Fruit fly (Drosophila melanogaster) whole organism, embryonic: Measurements from ENCODE around the gene CG15625.

Experiments
- Bgb ChIP-seq: fragments of 200-800 bp; sonication (Bioruptor generic); IDR thresholded peaks from 2 replicates; pipeline ENCODE4 v1.3.6; 2022; ENCODE audit warnings: missing biosample characterization, missing genetic modification characterization; ENCODE audit not compliant: partially characterized antibody
- CG11456 ChIP-seq: fragments of 200-800 bp; sonication (Bioruptor generic); IDR thresholded peaks from 3 replicates; pipeline ENCODE4 v1.3.6; 2022; ENCODE audit warnings: missing biosample characterization, missing genetic modification characterization
- CG1602 ChIP-seq: fragments of 200-800 bp; sonication (Bioruptor generic); optimal IDR thresholded peaks from 3 replicates; lab custom pipeline; 2016; ENCODE audit warnings: missing biosample characterization, missing genetic modification characterization
- CG18619 ChIP-seq: fragments of 200-800 bp; sonication (Bioruptor generic); optimal IDR thresholded peaks from 3 replicates; lab custom pipeline; 2017; ENCODE audit warnings: missing biosample characterization, mild to moderate bottlenecking, missing genetic modification characterization
- CG2116 ChIP-seq: fragments of 200-800 bp; sonication (Bioruptor generic); optimal IDR thresholded peaks from 3 replicates; lab custom pipeline; 2018; ENCODE audit warnings: missing biosample characterization, mild to moderate bottlenecking, missing genetic modification characterization
- CG2889 ChIP-seq: fragments of 200-800 bp; sonication (Bioruptor generic); IDR thresholded peaks from 3 replicates; pipeline ENCODE4 v1.3.6; 2022; ENCODE audit warnings: missing biosample characterization, missing genetic modification characterization
- CG31388 ChIP-seq: fragments of 200-800 bp; sonication (Bioruptor generic); optimal IDR thresholded peaks from 2 replicates; lab custom pipeline; 2016; ENCODE audit warnings: missing biosample characterization, missing genetic modification characterization
- CG32772 ChIP-seq: fragments of 200-800 bp; sonication (Bioruptor generic); IDR thresholded peaks from 2 replicates; pipeline ENCODE4 v1.3.6; 2022; ENCODE audit warnings: missing biosample characterization, missing genetic modification characterization
- CG3995 ChIP-seq: fragments of 200-800 bp; sonication (Bioruptor generic); optimal IDR thresholded peaks from 3 replicates; lab custom pipeline; 2016; ENCODE audit warnings: missing biosample characterization, missing genetic modification characterization
- CG42726 ChIP-seq: fragments of 200-800 bp; sonication (Bioruptor generic); IDR thresholded peaks from 2 replicates; pipeline ENCODE4 v1.3.6; 2022; ENCODE audit warnings: missing biosample characterization, missing genetic modification characterization; ENCODE audit not compliant: partially characterized antibody
- CG9797 ChIP-seq: fragments of 200-800 bp; sonication (Bioruptor generic); optimal IDR thresholded peaks from 3 replicates; lab custom pipeline; 2018; ENCODE audit warnings: missing biosample characterization, mild to moderate bottlenecking, missing genetic modification characterization
- Dll ChIP-seq: fragments of 200-800 bp; sonication (Bioruptor generic); IDR thresholded peaks from 4 replicates; pipeline ENCODE4 v1.3.6; 2022; ENCODE audit warnings: missing biosample characterization, missing genetic modification characterization; ENCODE audit not compliant: partially characterized antibody
- Dref ChIP-seq: fragments of 200-800 bp; sonication (Bioruptor generic); IDR thresholded peaks from 2 replicates; pipeline ENCODE4 v1.3.6; 2022; ENCODE audit warnings: missing biosample characterization, missing genetic modification characterization
- E2f2 ChIP-seq: fragments of 200-800 bp; sonication (Bioruptor generic); IDR thresholded peaks from 2 replicates; pipeline ENCODE4 v1.3.6; 2022; ENCODE audit warnings: missing biosample characterization, missing genetic modification characterization
- Eip74EF ChIP-seq, 2 experiments: fragments of 200-800 bp in 1 of 2; fragments of >200 bp in 1 of 2; sonication (Bioruptor generic) in 1 of 2; optimal IDR thresholded peaks; 2 replicates each; lab custom pipeline; 2017 to 2019; ENCODE audit warnings: missing biosample characterization in 2 of 2, missing genetic modification characterization in 2 of 2, mild to moderate bottlenecking in 1 of 2, moderate library complexity in 1 of 2
- Fer2 ChIP-seq: fragments of 200-800 bp; sonication (Bioruptor generic); optimal IDR thresholded peaks from 2 replicates; lab custom pipeline; 2018; ENCODE audit warnings: missing biosample characterization, mild to moderate bottlenecking, missing genetic modification characterization, moderate library complexity
- H15 ChIP-seq: fragments of 200-800 bp; sonication (Bioruptor generic); IDR thresholded peaks from 3 replicates; pipeline ENCODE4 v1.3.6; 2022; ENCODE audit warnings: missing biosample characterization, missing genetic modification characterization
- H2.0 ChIP-seq: fragments of 200-800 bp; sonication (Bioruptor generic); IDR thresholded peaks from 2 replicates; pipeline ENCODE4 v1.3.6; 2022; ENCODE audit warnings: missing biosample characterization, missing genetic modification characterization
- Mes4 ChIP-seq: fragments of 200-800 bp; sonication (Bioruptor generic); optimal IDR thresholded peaks from 2 replicates; lab custom pipeline; 2016; ENCODE audit warnings: missing biosample characterization, missing genetic modification characterization
- Nf-YB ChIP-seq: fragments of 200-800 bp; sonication (Bioruptor generic); optimal IDR thresholded peaks from 3 replicates; lab custom pipeline; 2019; ENCODE audit warnings: missing biosample characterization, mild to moderate bottlenecking, missing genetic modification characterization, moderate library complexity
- Nf-YC ChIP-seq: fragments of 200-800 bp; optimal IDR thresholded peaks from 3 replicates; lab custom pipeline; 2019; ENCODE audit warnings: missing biosample characterization, mild to moderate bottlenecking, missing genetic modification characterization, moderate library complexity
- NfI ChIP-seq: fragments of 200-800 bp; sonication (Bioruptor generic); optimal IDR thresholded peaks from 3 replicates; lab custom pipeline; 2018; ENCODE audit warnings: missing biosample characterization, mild to moderate bottlenecking, missing genetic modification characterization, moderate library complexity
- Sox102F ChIP-seq: fragments of 200-800 bp; sonication (Bioruptor generic); optimal IDR thresholded peaks from 2 replicates; lab custom pipeline; 2018; ENCODE audit warnings: missing biosample characterization, mild to moderate bottlenecking, missing genetic modification characterization, moderate library complexity
- Vsx1 ChIP-seq: fragments of 200-800 bp; sonication (Bioruptor generic); optimal IDR thresholded peaks from 2 replicates; lab custom pipeline; 2017; ENCODE audit warnings: missing biosample characterization, mild to moderate bottlenecking, missing genetic modification characterization, missing genetic modification reagents
- aop ChIP-seq: fragments of 200-800 bp; sonication (Bioruptor generic); IDR thresholded peaks from 2 replicates; pipeline ENCODE4 v1.3.6; 2022; ENCODE audit warnings: missing biosample characterization, missing genetic modification characterization
- bsh ChIP-seq, 2 experiments: fragments of 200-800 bp; sonication (Bioruptor generic); optimal IDR thresholded peaks; 2 replicates each; lab custom pipeline; 2017 to 2018; ENCODE audit warnings: mild to moderate bottlenecking in 2 of 2, missing biosample characterization in 2 of 2, missing genetic modification characterization in 2 of 2, moderate library complexity in 1 of 2
- cad ChIP-seq: fragments of >200 bp; optimal IDR thresholded peaks from 2 replicates; lab custom pipeline; 2017; ENCODE audit warnings: missing biosample characterization, missing genetic modification characterization
- corto ChIP-seq: fragments of 200-800 bp; sonication (Bioruptor generic); optimal IDR thresholded peaks from 2 replicates; lab custom pipeline; 2016; ENCODE audit warnings: missing biosample characterization, mild to moderate bottlenecking, missing genetic modification characterization, moderate library complexity
- croc ChIP-seq: fragments of 200-800 bp; sonication (Bioruptor generic); conservative IDR thresholded peaks from 3 replicates; pipeline ENCODE4 v1.3.6; 2022; ENCODE audit warnings: missing biosample characterization, missing genetic modification characterization
- da ChIP-seq: fragments of 200-800 bp; sonication (Bioruptor generic); optimal IDR thresholded peaks from 2 replicates; lab custom pipeline; 2016; ENCODE audit warnings: missing biosample characterization, missing genetic modification characterization
- gcm ChIP-seq: fragments of 200-800 bp; sonication (Bioruptor generic); optimal IDR thresholded peaks from 2 replicates; lab custom pipeline; 2019; ENCODE audit warnings: missing biosample characterization, mild to moderate bottlenecking, missing genetic modification characterization, moderate library complexity
- gsb-n ChIP-seq: fragments of 200-800 bp; sonication (Bioruptor generic); optimal IDR thresholded peaks from 3 replicates; lab custom pipeline; 2018; ENCODE audit warnings: missing biosample characterization, mild to moderate bottlenecking, missing genetic modification characterization
- hb ChIP-seq: fragments of 200-800 bp; sonication (Bioruptor generic); IDR thresholded peaks from 3 replicates; pipeline ENCODE4 v1.3.6; 2022; ENCODE audit warnings: missing biosample characterization, missing genetic modification characterization; ENCODE audit not compliant: partially characterized antibody
- hbn ChIP-seq: fragments of 200-800 bp; sonication (Bioruptor generic); IDR thresholded peaks from 2 replicates; pipeline ENCODE4 v1.3.6; 2022; ENCODE audit warnings: missing biosample characterization, missing genetic modification characterization; ENCODE audit not compliant: partially characterized antibody
- her ChIP-seq: fragments of 200-800 bp; sonication (Bioruptor generic); optimal IDR thresholded peaks from 2 replicates; lab custom pipeline; 2016; ENCODE audit warnings: missing biosample characterization, missing genetic modification characterization
- ken ChIP-seq: fragments of 200-800 bp; sonication (Bioruptor generic); IDR thresholded peaks from 3 replicates; pipeline ENCODE4 v1.3.6; 2022; ENCODE audit warnings: missing biosample characterization, missing genetic modification characterization
- lab ChIP-seq: fragments of 200-800 bp; sonication (Bioruptor generic); optimal IDR thresholded peaks from 3 replicates; lab custom pipeline; 2017; ENCODE audit warnings: missing biosample characterization, missing genetic modification characterization, mild to moderate bottlenecking, moderate library complexity, missing genetic modification reagents
- lilli ChIP-seq: fragments of 200-800 bp; sonication (Bioruptor generic); optimal IDR thresholded peaks from 3 replicates; lab custom pipeline; 2016; ENCODE audit warnings: missing biosample characterization, missing genetic modification characterization
- mirr ChIP-seq: fragments of 200-800 bp; sonication (Bioruptor generic); optimal IDR thresholded peaks from 3 replicates; lab custom pipeline; 2018; ENCODE audit warnings: missing biosample characterization, mild to moderate bottlenecking, missing genetic modification characterization
- nerfin-2 ChIP-seq: fragments of 200-800 bp; sonication (Bioruptor generic); IDR thresholded peaks from 2 replicates; pipeline ENCODE4 v1.3.6; 2022; ENCODE audit warnings: missing biosample characterization, missing genetic modification characterization; ENCODE audit not compliant: partially characterized antibody
- onecut ChIP-seq: fragments of 200-800 bp; sonication (Bioruptor generic); IDR thresholded peaks from 2 replicates; pipeline ENCODE4 v1.3.6; 2022; ENCODE audit warnings: missing biosample characterization, missing genetic modification characterization
- pnt ChIP-seq: fragments of 200-800 bp; sonication (Bioruptor generic); optimal IDR thresholded peaks from 3 replicates; lab custom pipeline; 2016; ENCODE audit warnings: missing biosample characterization, missing genetic modification characterization
- psq ChIP-seq: fragments of 200-800 bp; sonication (Bioruptor generic); optimal IDR thresholded peaks from 2 replicates; lab custom pipeline; 2017; ENCODE audit warnings: missing biosample characterization, missing genetic modification characterization
- schlank ChIP-seq: fragments of 200-800 bp; sonication (Bioruptor generic); optimal IDR thresholded peaks from 2 replicates; lab custom pipeline; 2018; ENCODE audit warnings: missing biosample characterization, mild to moderate bottlenecking, missing genetic modification characterization
- sens-2 ChIP-seq: fragments of 200-800 bp; sonication (Bioruptor generic); IDR thresholded peaks from 2 replicates; pipeline ENCODE4 v1.3.6; 2022; ENCODE audit warnings: missing biosample characterization, missing genetic modification characterization
- sima ChIP-seq: fragments of 200-800 bp; sonication (Bioruptor generic); optimal IDR thresholded peaks from 2 replicates; lab custom pipeline; 2016; ENCODE audit warnings: missing biosample characterization, missing genetic modification characterization
- slp2 ChIP-seq: fragments of 200-800 bp; sonication (Bioruptor generic); optimal IDR thresholded peaks from 2 replicates; lab custom pipeline; 2016; ENCODE audit warnings: missing biosample characterization, missing genetic modification characterization
- tgo ChIP-seq: fragments of 200-800 bp; sonication (Bioruptor generic); IDR thresholded peaks from 3 replicates; pipeline ENCODE4 v1.3.6; 2022; ENCODE audit warnings: missing biosample characterization, missing genetic modification characterization
- tll ChIP-seq, 2 experiments: fragments of 200-800 bp in 1 of 2; fragments of >200 bp in 1 of 2; sonication (Bioruptor generic) in 1 of 2; optimal IDR thresholded peaks; 2 replicates each; lab custom pipeline; 2017 to 2019; ENCODE audit warnings: missing biosample characterization in 2 of 2, missing genetic modification characterization in 2 of 2, mild to moderate bottlenecking in 1 of 2, moderate library complexity in 1 of 2
- wor ChIP-seq: fragments of 200-800 bp; sonication (Bioruptor generic); IDR thresholded peaks from 2 replicates; pipeline ENCODE4 v1.3.6; 2022; ENCODE audit warnings: missing biosample characterization, missing genetic modification characterization

CG15625 gene

dm6 chr2L:4850356-4850755, 39.4 kb upstream of the CG15625 start, which contains the start of the genes mRpS2 and Mon1 (continued):
- peak; percentile 59 for TF ChIP-seq corto
- TF ChIP-seq Sox102F (GFP tag; lab: Kevin White, UChicago) = peak; percentile 96
- peak; percentile 84 for TF ChIP-seq Nf-YC (tag; lab: Kevin White, UChicago)
- peak; percentile 37 for TF ChIP-seq da (GFP tag; lab: Kevin White, UChicago)
- peak; percentile 97 for TF ChIP-seq CG11456
- TF ChIP-seq CG2116 = peak; percentile 78
- TF ChIP-seq aop (GFP tag; lab: Robert Waterston, UW) = peak; percentile 82
- peak; percentile 86 for TF ChIP-seq psq
- TF ChIP-seq pnt (GFP tag; lab: Kevin White, UChicago) = peak; percentile 70
- TF ChIP-seq croc (GFP tag; lab: Robert Waterston, UW) = peak; percentile 83
- TF ChIP-seq sens-2 = peak; percentile 88
- peak; percentile 65 for TF ChIP-seq schlank
- peak; percentile 93 for TF ChIP-seq lilli (GFP tag; lab: Kevin White, UChicago)
- TF ChIP-seq H15 (GFP tag; lab: Robert Waterston, UW) = peak; percentile 97
- TF ChIP-seq slp2 = peak; percentile 61
- TF ChIP-seq Nf-YB (GFP tag; lab: Kevin White, UChicago) = peak; percentile 74
- TF ChIP-seq mirr = peak; percentile 60
- TF ChIP-seq wor = peak; percentile 89
- TF ChIP-seq Dll (GFP tag; lab: Robert Waterston, UW) = peak; percentile 44; the same call in 1 of the 4 replicates
- TF ChIP-seq H2.0 (GFP tag; lab: Robert Waterston, UW) = peak; percentile 95
- TF ChIP-seq NfI (GFP tag; lab: Kevin White, UChicago) = peak; percentile 95
- peak in 1 of 2 experiments; percentile 75 for TF ChIP-seq Eip74EF (GFP tag; optimal IDR thresholded peaks at IDR 0.05; lab: Kevin White, UChicago)
- TF ChIP-seq CG2889 (GFP tag; lab: Robert Waterston, UW) = peak; percentile 93
- peak; percentile 12 for TF ChIP-seq sima (GFP tag; lab: Kevin White, UChicago)
- no peak for TF ChIP-seq nerfin-2 (GFP tag; lab: Robert Waterston, UW)
- peak; percentile 92 for TF ChIP-seq CG18619 (GFP tag; lab: Kevin White, UChicago)
- TF ChIP-seq E2f2 (GFP tag; lab: Robert Waterston, UW) = peak; percentile 77
- 0 out of 2 replicates have a peak, but pooled peaks have one; percentile 37 for TF ChIP-seq Dref (GFP tag; lab: Robert Waterston, UW)
- TF ChIP-seq onecut (GFP tag; lab: Robert Waterston, UW) = peak; percentile 78
- TF ChIP-seq CG9797 = peak; percentile 16
- peak; percentile 95 for TF ChIP-seq CG32772 (GFP tag; lab: Robert Waterston, UW)
- TF ChIP-seq CG42726 (GFP tag; lab: Robert Waterston, UW) = no peak
- peak; percentile 95 for TF ChIP-seq CG1602 (GFP tag; lab: Kevin White, UChicago)
- no peak for TF ChIP-seq hb (GFP tag; lab: Robert Waterston, UW)
- peak; percentile 98 for TF ChIP-seq lab (GFP tag; lab: Kevin White, UChicago)
- TF ChIP-seq tll (GFP tag; optimal IDR thresholded peaks at IDR 0.05; lab: Kevin White, UChicago) = no peak
- TF ChIP-seq her (GFP tag; lab: Kevin White, UChicago) = peak; percentile 70
- TF ChIP-seq Mes4 = peak; percentile 23
- peak; percentile 98 for TF ChIP-seq tgo (GFP tag; lab: Robert Waterston, UW)
- TF ChIP-seq bsh (GFP tag; optimal IDR thresholded peaks at IDR 0.05; lab: Kevin White, UChicago) = peak; percentile 67 to 95
- peak; percentile 78 for TF ChIP-seq CG31388 (GFP tag; lab: Kevin White, UChicago)
- TF ChIP-seq hbn (GFP tag; lab: Robert Waterston, UW) = no peak
- TF ChIP-seq CG3995 (GFP tag; lab: Kevin White, UChicago) = peak; percentile 56
- no peak for TF ChIP-seq Bgb (GFP tag; lab: Robert Waterston, UW)
- no peak for TF ChIP-seq Vsx1 (GFP tag; lab: Kevin White, UChicago)
- TF ChIP-seq gcm (GFP tag; lab: Kevin White, UChicago) = peak; percentile 95
- no peak for TF ChIP-seq cad (GFP tag; lab: Kevin White, UChicago)
- peak; percentile 96 for TF ChIP-seq ken (GFP tag; lab: Robert Waterston, UW)
- peak; percentile 94 for TF ChIP-seq gsb-n
- peak; percentile 93 for TF ChIP-seq Fer2
